Fruit fly (Drosophila melanogaster) whole organism, prepupa: Measurements from ENCODE around the gene CG1791.

Source experiments
- CG1621 ChIP-seq: fragments of 200-800 bp; sonication (Bioruptor generic); optimal IDR thresholded peaks from 3 replicates; lab custom pipeline; 2018; ENCODE audit warnings: missing biosample characterization, mild to moderate bottlenecking, missing genetic modification characterization
- CG7368 ChIP-seq: fragments of 200-800 bp; sonication (Bioruptor generic); optimal IDR thresholded peaks from 3 replicates; lab custom pipeline; 2016; ENCODE audit warnings: missing biosample characterization, missing genetic modification characterization
- Met ChIP-seq: fragments of 200-800 bp; sonication (Bioruptor generic); optimal IDR thresholded peaks from 3 replicates; lab custom pipeline; 2016; ENCODE audit warnings: missing biosample characterization, missing genetic modification characterization
- fd59A ChIP-seq: fragments of 200-800 bp; sonication (Bioruptor generic); optimal IDR thresholded peaks from 2 replicates; lab custom pipeline; 2017; ENCODE audit warnings: missing biosample characterization, mild to moderate bottlenecking, missing genetic modification characterization, missing genetic modification reagents

dm6 chrX:9964778-9965291 is at the start of gene CG1791, which contains the start of gene CG1889:
- TF ChIP-seq Met (GFP tag; lab: Kevin White, UChicago): no peak
- TF ChIP-seq CG7368 (GFP tag; lab: Kevin White, UChicago): no peak
- no peak for TF ChIP-seq CG1621 (tag; lab: Kevin White, UChicago)
- no peak for TF ChIP-seq fd59A (GFP tag; lab: Kevin White, UChicago)
